Fruit fly (Drosophila melanogaster) S2 (cell line): ENCODE data around the gene CG42637.

Experiments
- CG8478 ChIP-seq: fragments of >200 bp; optimal IDR thresholded peaks from 2 replicates; lab custom pipeline; 2018
- CTCF ChIP-seq, 2 experiments: fragments of >200 bp; optimal IDR thresholded peaks; 2 replicates each; lab custom pipeline; 2018

dm6 chr3L:19793438-19793998 is at the start of gene CG42637, which contains the start of the genes Gyc76C and SREBP:
- peak; percentile 19 to 55 for TF ChIP-seq CTCF (optimal IDR thresholded peaks at IDR 0.05; lab: Kevin White, UChicago)
- no peak for TF ChIP-seq CG8478 (lab: Kevin White, UChicago)
